Worm (Caenorhabditis elegans) whole organism, young adult: Measurements from ENCODE around the gene vps-52.

ENCODE experiments used
- B0019.2 ChIP-seq: fragments of 200-800 bp; sonication (Bioruptor generic); conservative IDR thresholded peaks from 2 replicates; pipeline ENCODE4 v1.3.6; 2022; ENCODE audit warnings: missing genetic modification reagents, missing genetic modification characterization, missing compliant biosample characterization
- B0261.1 ChIP-seq: sonication (generic microtip); optimal IDR thresholded peaks from 2 replicates; lab custom pipeline; 2016; ENCODE audit warnings: mild to moderate bottlenecking, missing genetic modification characterization, moderate library complexity, missing compliant biosample characterization
- C06A6.2 ChIP-seq: fragments of 200-800 bp; sonication (Bioruptor generic); conservative IDR thresholded peaks from 2 replicates; pipeline ENCODE4 v1.3.6; 2022; ENCODE audit warnings: missing genetic modification characterization, missing compliant biosample characterization
- F22D6.2 ChIP-seq: sonication (generic microtip); optimal IDR thresholded peaks from 2 replicates; lab custom pipeline; 2016; ENCODE audit warnings: mild to moderate bottlenecking, missing genetic modification characterization, missing compliant biosample characterization
- F39B2.1 ChIP-seq: fragments of 200-800 bp; sonication (Bioruptor generic); IDR thresholded peaks from 2 replicates; pipeline ENCODE4 v1.3.6; 2022; ENCODE audit warnings: missing genetic modification reagents, missing genetic modification characterization, missing compliant biosample characterization
- F57C9.4 ChIP-seq: sonication (generic microtip); optimal IDR thresholded peaks from 2 replicates; lab custom pipeline; 2017; ENCODE audit warnings: mild to moderate bottlenecking, missing genetic modification characterization, missing compliant biosample characterization
- K11D2.4 ChIP-seq: fragments of 200-800 bp; sonication (Bioruptor generic); IDR thresholded peaks from 2 replicates; pipeline ENCODE4 v1.3.6; 2022; ENCODE audit warnings: missing genetic modification reagents, missing genetic modification characterization, missing compliant biosample characterization
- T07F8.4 ChIP-seq: sonication (generic microtip); optimal IDR thresholded peaks from 2 replicates; lab custom pipeline; 2016; ENCODE audit warnings: mild to moderate bottlenecking, missing genetic modification characterization, moderate library complexity, missing compliant biosample characterization
- T26A5.8 ChIP-seq: sonication (generic microtip); optimal IDR thresholded peaks from 2 replicates; lab custom pipeline; 2016; ENCODE audit warnings: missing genetic modification characterization, missing compliant biosample characterization
- Y53F4B.3 ChIP-seq: fragments of 200-800 bp; sonication (Bioruptor generic); IDR thresholded peaks from 2 replicates; pipeline ENCODE4 v1.3.6; 2022; ENCODE audit warnings: missing genetic modification reagents, missing genetic modification characterization, missing compliant biosample characterization
- Y53G8AR.9 ChIP-seq: fragments of 200-800 bp; sonication (Bioruptor generic); conservative IDR thresholded peaks from 2 replicates; pipeline ENCODE4 v1.3.6; 2022; ENCODE audit warnings: missing genetic modification reagents, missing genetic modification characterization, missing compliant biosample characterization
- Y79H2A.3 ChIP-seq: fragments of 200-800 bp; sonication (Bioruptor generic); conservative IDR thresholded peaks from 2 replicates; pipeline ENCODE4 v1.3.6; 2022; ENCODE audit warnings: missing genetic modification reagents, missing genetic modification characterization, missing compliant biosample characterization
- aptf-3 ChIP-seq: fragments of 200-800 bp; sonication (Bioruptor generic); IDR thresholded peaks from 2 replicates; pipeline ENCODE4 v1.3.6; 2022; ENCODE audit warnings: missing genetic modification characterization, missing compliant biosample characterization
- athp-1 ChIP-seq: sonication (generic microtip); optimal IDR thresholded peaks from 2 replicates; lab custom pipeline; 2017; ENCODE audit warnings: mild to moderate bottlenecking, missing genetic modification characterization, missing compliant biosample characterization
- ccch-3 ChIP-seq: fragments of 200-800 bp; sonication (Bioruptor generic); optimal IDR thresholded peaks from 2 replicates; lab custom pipeline; 2018; ENCODE audit warnings: mild to moderate bottlenecking, missing genetic modification characterization, missing compliant biosample characterization
- ceh-58 ChIP-seq: fragments of 200-800 bp; sonication (Bioruptor generic); IDR thresholded peaks from 2 replicates; pipeline ENCODE4 v1.3.6; 2022; ENCODE audit warnings: missing genetic modification characterization, missing compliant biosample characterization
- die-1 ChIP-seq: sonication (generic microtip); optimal IDR thresholded peaks from 2 replicates; lab custom pipeline; 2016; ENCODE audit warnings: missing genotype, mild to moderate bottlenecking, missing genetic modification characterization, missing compliant biosample characterization
- dpl-1 ChIP-seq: fragments of 150-350 bp; optimal IDR thresholded peaks from 2 replicates; lab custom pipeline; 2014; ENCODE audit warnings: missing biosample characterization, missing genetic modification reagents, missing genetic modification characterization
- egl-18 ChIP-seq: fragments of 200-800 bp; sonication (Bioruptor generic); IDR thresholded peaks from 2 replicates; pipeline ENCODE4 v1.3.6; 2022; ENCODE audit warnings: missing genetic modification reagents, missing genetic modification characterization, missing compliant biosample characterization
- egrh-3 ChIP-seq: fragments of 200-800 bp; sonication (Bioruptor generic); IDR thresholded peaks from 2 replicates; pipeline ENCODE4 v1.3.6; 2022; ENCODE audit warnings: missing genetic modification reagents, missing genetic modification characterization, missing compliant biosample characterization
- ekl-4 ChIP-seq: fragments of 200-800 bp; sonication (Bioruptor generic); IDR thresholded peaks from 2 replicates; pipeline ENCODE4 v1.3.6; 2022; ENCODE audit warnings: missing genetic modification reagents, missing genetic modification characterization, missing compliant biosample characterization
- fkh-3 ChIP-seq: sonication (generic microtip); optimal IDR thresholded peaks from 2 replicates; lab custom pipeline; 2016; ENCODE audit warnings: mild to moderate bottlenecking, missing genetic modification characterization, missing compliant biosample characterization
- hrde-1 ChIP-seq: sonication (generic microtip); optimal IDR thresholded peaks from 2 replicates; lab custom pipeline; 2016; ENCODE audit warnings: missing genetic modification characterization, mild to moderate bottlenecking, missing compliant biosample characterization, moderate library complexity, missing genotype, missing genetic modification reagents, borderline replicate concordance
- lag-1 ChIP-seq: fragments of 200-800 bp; sonication (Bioruptor generic); IDR thresholded peaks from 2 replicates; pipeline ENCODE4 v1.3.6; 2022; ENCODE audit warnings: missing genetic modification reagents, missing genetic modification characterization, missing compliant biosample characterization
- lin-26 ChIP-seq: fragments of 200-800 bp; sonication (Bioruptor generic); IDR thresholded peaks from 2 replicates; pipeline ENCODE4 v1.3.6; 2022; ENCODE audit warnings: missing genetic modification reagents, missing genetic modification characterization, missing compliant biosample characterization
- lin-54 ChIP-seq: fragments of 200-800 bp; sonication (Bioruptor generic); optimal IDR thresholded peaks from 2 replicates; lab custom pipeline; 2018; ENCODE audit warnings: mild to moderate bottlenecking, missing genetic modification characterization, missing compliant biosample characterization
- madf-3 ChIP-seq: fragments of 200-800 bp; sonication (Bioruptor generic); IDR thresholded peaks from 2 replicates; pipeline ENCODE4 v1.3.6; 2022; ENCODE audit warnings: missing genetic modification reagents, missing genetic modification characterization, missing compliant biosample characterization
- madf-6 ChIP-seq: fragments of 200-800 bp; sonication (Bioruptor generic); IDR thresholded peaks from 2 replicates; pipeline ENCODE4 v1.3.6; 2022; ENCODE audit warnings: missing genetic modification reagents, missing genetic modification characterization, missing compliant biosample characterization
- mcd-1 ChIP-seq: fragments of 200-800 bp; sonication (Bioruptor generic); IDR thresholded peaks from 2 replicates; pipeline ENCODE4 v1.3.6; 2022; ENCODE audit warnings: missing genetic modification reagents, missing genetic modification characterization, missing compliant biosample characterization
- mes-4 ChIP-seq: sonication (generic microtip); optimal IDR thresholded peaks from 2 replicates; lab custom pipeline; 2016; ENCODE audit warnings: missing genotype, missing genetic modification characterization, missing compliant biosample characterization
- mxl-1 ChIP-seq: sonication (generic microtip); optimal IDR thresholded peaks from 2 replicates; lab custom pipeline; 2016; ENCODE audit warnings: missing genetic modification characterization, missing compliant biosample characterization
- nfya-1 ChIP-seq: sonication (generic microtip); optimal IDR thresholded peaks from 2 replicates; lab custom pipeline; 2017; ENCODE audit warnings: antibody characterized with exemption, missing compliant biosample characterization, missing genetic modification characterization, borderline replicate concordance; ENCODE audit not compliant: insufficient read depth
- nhr-120 ChIP-seq: fragments of 200-800 bp; sonication (Bioruptor generic); IDR thresholded peaks from 2 replicates; pipeline ENCODE4 v1.3.6; 2022; ENCODE audit warnings: missing genetic modification characterization, missing compliant biosample characterization
- nhr-90 ChIP-seq: sonication (generic microtip); optimal IDR thresholded peaks from 2 replicates; lab custom pipeline; 2016; ENCODE audit warnings: missing genotype, mild to moderate bottlenecking, missing genetic modification characterization, missing compliant biosample characterization
- pha-4 ChIP-seq: fragments of 150-350 bp; sonication (generic microtip); optimal IDR thresholded peaks from 2 replicates; lab custom pipeline; 2014; ENCODE audit warnings: missing biosample characterization, missing genetic modification reagents, missing genetic modification characterization
- rcor-1 ChIP-seq: fragments of 200-800 bp; sonication (Bioruptor generic); IDR thresholded peaks from 2 replicates; pipeline ENCODE4 v1.3.6; 2022; ENCODE audit warnings: missing genetic modification reagents, missing genetic modification characterization, missing compliant biosample characterization
- repo-1 ChIP-seq: sonication (generic microtip); optimal IDR thresholded peaks from 2 replicates; lab custom pipeline; 2017; ENCODE audit warnings: mild to moderate bottlenecking, missing genetic modification characterization, missing compliant biosample characterization
- rpc-1 ChIP-seq, 2 experiments: fragments of 150-350 bp in 1 of 2; sonication (generic microtip) in 1 of 2; optimal IDR thresholded peaks; 2 replicates each; lab custom pipeline; 2014 to 2018; ENCODE audit warnings: missing biosample characterization in 1 of 2, missing genetic modification characterization in 1 of 2, missing genetic modification reagents in 1 of 2, missing genotype in 1 of 2
- snpc-1.3 ChIP-seq: sonication (generic microtip); optimal IDR thresholded peaks from 2 replicates; lab custom pipeline; 2017; ENCODE audit warnings: missing genetic modification characterization, mild to moderate bottlenecking, missing compliant biosample characterization, antibody characterized with exemption, moderate library complexity, missing genotype, missing genetic modification reagents; ENCODE audit not compliant: insufficient read depth
- snpc-3.4 ChIP-seq: sonication (generic microtip); optimal IDR thresholded peaks from 2 replicates; lab custom pipeline; 2017; ENCODE audit warnings: missing genetic modification characterization, mild to moderate bottlenecking, missing compliant biosample characterization, antibody characterized with exemption, moderate library complexity, missing genotype, missing genetic modification reagents
- xnd-1 ChIP-seq: sonication (generic microtip); optimal IDR thresholded peaks from 2 replicates; lab custom pipeline; 2016; ENCODE audit warnings: missing genotype, missing genetic modification reagents, missing genetic modification characterization, missing compliant biosample characterization
- zfh-2 ChIP-seq: fragments of 200-800 bp; sonication (Bioruptor generic); conservative IDR thresholded peaks from 2 replicates; pipeline ENCODE4 v1.3.6; 2022; ENCODE audit warnings: missing genetic modification reagents, missing genetic modification characterization, missing compliant biosample characterization
- ztf-18 ChIP-seq: sonication (generic microtip); optimal IDR thresholded peaks from 2 replicates; lab custom pipeline; 2016; ENCODE audit warnings: missing genotype, mild to moderate bottlenecking, missing genetic modification characterization, missing compliant biosample characterization
- ztf-28 ChIP-seq: fragments of 200-800 bp; sonication (Bioruptor generic); IDR thresholded peaks from 2 replicates; pipeline ENCODE4 v1.3.6; 2022; ENCODE audit warnings: missing genetic modification reagents, missing genetic modification characterization, missing compliant biosample characterization

vps-52 gene

DNA sequence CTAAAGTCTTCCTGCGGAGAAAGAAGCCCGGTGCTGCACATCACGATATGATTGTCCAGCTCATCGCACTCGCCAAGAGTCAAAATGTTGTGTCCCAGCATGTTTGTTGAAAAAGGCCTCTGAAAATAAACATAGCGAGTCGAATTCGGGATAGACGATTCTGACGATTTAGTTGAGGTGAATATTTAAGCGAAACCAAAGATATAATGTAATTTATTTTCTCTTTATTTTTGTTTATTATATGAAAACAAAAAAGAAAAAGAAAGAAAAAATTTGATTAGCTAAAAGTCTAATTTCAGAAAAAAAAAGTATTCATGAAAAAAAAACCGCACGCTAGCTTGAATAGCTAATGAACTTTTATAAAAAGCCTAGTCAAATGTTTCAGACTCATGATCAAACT, 32.5 kb upstream of the vps-52 start, which contains the start of gene ceh-14:
TSS of gene ceh-14 (minus strand) at position 101 of the 400 bp plus-strand sequence.
- no peak for TF ChIP-seq T26A5.8 (tag; lab: Kevin White, UChicago)
- no peak for TF ChIP-seq pha-4 (tag; lab: Kevin White, UChicago)
- TF ChIP-seq Y53G8AR.9 (GFP tag; lab: Robert Waterston, UW) = no peak
- no peak for TF ChIP-seq rpc-1 (optimal IDR thresholded peaks at IDR 0.05; lab: Kevin White, UChicago)
- no peak for TF ChIP-seq rpc-1 (tag; optimal IDR thresholded peaks at IDR 0.05; lab: Kevin White, UChicago)
- TF ChIP-seq snpc-3.4 = no peak
- TF ChIP-seq ztf-28 (GFP tag; lab: Robert Waterston, UW) = no peak
- TF ChIP-seq rcor-1 = no peak
- no peak for TF ChIP-seq Y53F4B.3 (GFP tag; lab: Robert Waterston, UW)
- TF ChIP-seq nfya-1 (tag; lab: Kevin White, UChicago) = no peak
- TF ChIP-seq mes-4 (tag; lab: Kevin White, UChicago) = no peak
- no peak for TF ChIP-seq repo-1
- no peak for TF ChIP-seq egl-18
- TF ChIP-seq athp-1 (tag; lab: Kevin White, UChicago) = no peak
- TF ChIP-seq F57C9.4 = no peak
- TF ChIP-seq madf-6 = no peak
- no peak for TF ChIP-seq lag-1 (GFP tag; lab: Robert Waterston, UW)

DNA sequence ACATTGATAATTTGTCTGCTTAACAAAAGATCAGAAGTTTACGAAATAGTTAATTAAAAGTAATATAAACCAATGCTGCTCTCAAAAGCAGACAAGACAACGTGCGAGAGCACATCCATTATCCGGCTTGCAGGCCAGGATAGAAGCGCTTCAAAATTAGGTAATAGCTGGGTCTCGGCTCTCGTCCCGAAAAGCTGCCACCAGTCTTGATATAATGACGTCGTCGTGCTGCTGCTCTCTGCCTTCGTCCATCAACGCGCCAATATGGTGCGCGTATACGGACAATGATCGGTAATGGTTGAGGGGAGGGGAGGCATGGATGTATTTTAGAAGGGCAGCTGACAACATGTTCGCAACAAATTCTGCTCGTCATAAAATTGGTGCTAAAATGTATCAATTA, 30.7 kb upstream of the vps-52 start:
- no peak for TF ChIP-seq mxl-1
- no peak for TF ChIP-seq snpc-1.3
- no peak for TF ChIP-seq F39B2.1 (GFP tag; lab: Robert Waterston, UW)
- no peak for TF ChIP-seq F22D6.2
- TF ChIP-seq lin-26 (GFP tag; lab: Robert Waterston, UW) = no peak
- 0 out of 2 replicates have a peak, but pooled peaks have one; percentile 23 for TF ChIP-seq zfh-2

DNA sequence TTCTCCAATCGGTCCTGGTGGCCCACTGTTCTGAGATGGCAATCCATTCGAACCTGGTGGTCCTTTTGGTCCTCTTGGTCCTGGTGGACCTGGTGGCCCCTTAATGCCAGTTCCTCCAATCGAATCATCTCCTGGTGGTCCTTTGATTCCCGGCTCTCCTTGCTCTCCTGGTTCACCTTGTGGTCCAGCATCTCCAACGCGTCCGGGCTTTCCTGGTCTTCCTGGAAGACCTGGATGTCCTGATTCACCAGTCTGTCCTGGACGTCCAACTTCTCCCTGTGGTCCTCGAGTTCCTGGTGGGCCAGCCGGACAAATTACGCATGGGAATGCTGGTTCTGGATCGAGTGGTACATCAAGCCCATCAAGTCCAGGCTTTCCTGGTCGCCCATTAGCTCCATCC, 28.3 kb upstream of the vps-52 start:
- TF ChIP-seq ccch-3 (GFP tag; lab: Kevin White, UChicago) (no peak), C06A6.2 (GFP tag; lab: Robert Waterston, UW) (no peak), dpl-1 (no peak), die-1 (tag; lab: Kevin White, UChicago) (no peak), pha-4 (tag; lab: Kevin White, UChicago) (no peak), lin-26 (GFP tag; lab: Robert Waterston, UW) (no peak), athp-1 (tag; lab: Kevin White, UChicago) (no peak), zfh-2 (peak; percentile 82), nhr-120 (GFP tag; lab: Robert Waterston, UW) (no peak), egrh-3 (GFP tag; lab: Robert Waterston, UW) (0 out of 2 replicates have a peak, but pooled peaks have one; percentile 2), mxl-1 (no peak), xnd-1 (tag; lab: Kevin White, UChicago) (no peak), hrde-1 (tag; lab: Kevin White, UChicago) (no peak)

DNA sequence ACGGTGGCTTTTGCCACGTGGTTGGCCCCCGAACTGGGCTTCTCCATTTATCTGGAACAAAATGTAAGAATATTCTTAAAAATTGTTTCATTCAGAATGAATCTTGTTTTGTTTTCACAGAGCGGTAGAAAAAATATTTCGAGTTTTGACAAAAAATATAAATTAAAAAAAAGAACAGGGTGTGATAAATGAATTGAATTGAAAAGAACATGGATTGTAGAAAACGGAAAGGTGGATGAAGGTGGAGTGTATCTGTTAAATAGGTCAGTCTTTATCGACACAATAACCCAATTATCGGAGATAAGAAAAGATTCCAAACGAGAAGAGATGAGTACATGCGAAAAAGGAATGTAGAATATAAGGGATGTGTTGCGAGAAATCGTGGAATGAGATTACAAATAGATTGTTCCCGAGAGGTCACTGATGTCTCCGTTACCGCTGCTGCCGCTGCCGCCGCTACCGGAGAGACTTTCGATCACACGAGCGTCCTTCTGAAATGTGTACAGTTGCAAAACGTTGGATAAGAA, 27.3 kb upstream of the vps-52 start, which contains the start of gene dpy-7:
TSS of gene dpy-7 (minus strand) at position 51 of the 527 bp plus-strand sequence.
- TF ChIP-seq B0019.2 (GFP tag; lab: Robert Waterston, UW) = no peak
- no peak for TF ChIP-seq Y79H2A.3
- no peak for TF ChIP-seq fkh-3
- TF ChIP-seq ceh-58 (GFP tag; lab: Robert Waterston, UW) = no peak
- no peak for TF ChIP-seq ztf-18
- no peak for TF ChIP-seq K11D2.4 (GFP tag; lab: Robert Waterston, UW)
- no peak for TF ChIP-seq ekl-4 (GFP tag; lab: Robert Waterston, UW)
- no peak for TF ChIP-seq F39B2.1 (GFP tag; lab: Robert Waterston, UW)
- no peak for TF ChIP-seq madf-3
- no peak for TF ChIP-seq lag-1 (GFP tag; lab: Robert Waterston, UW)
- no peak for TF ChIP-seq nhr-90 (tag; lab: Kevin White, UChicago)
- TF ChIP-seq rpc-1 (optimal IDR thresholded peaks at IDR 0.05; lab: Kevin White, UChicago) = no peak
- no peak for TF ChIP-seq rpc-1 (tag; optimal IDR thresholded peaks at IDR 0.05; lab: Kevin White, UChicago)
- no peak for TF ChIP-seq xnd-1 (tag; lab: Kevin White, UChicago)
- TF ChIP-seq lin-54 (GFP tag; lab: Kevin White, UChicago) = no peak
- TF ChIP-seq aptf-3 (GFP tag; lab: Robert Waterston, UW) = no peak
- TF ChIP-seq repo-1 = no peak
- TF ChIP-seq snpc-1.3 = no peak
- TF ChIP-seq B0261.1 (tag; lab: Kevin White, UChicago) = no peak
- TF ChIP-seq T07F8.4 (tag; lab: Kevin White, UChicago) = no peak
- TF ChIP-seq mcd-1 = no peak
